Fruit fly (Drosophila melanogaster) S2 (cell line): ENCODE measurements around the gene CG10839.

Experiments
- CG8478 ChIP-seq: fragments of >200 bp; optimal IDR thresholded peaks from 2 replicates; lab custom pipeline; 2018
- CTCF ChIP-seq, 2 experiments: fragments of >200 bp; optimal IDR thresholded peaks; 2 replicates each; lab custom pipeline; 2018

dm6 chr2L:15957558-15957957, 21.7 kb upstream of the CG10839 start, which contains the start of gene CG18063:
- TF ChIP-seq CTCF (optimal IDR thresholded peaks at IDR 0.05; lab: Kevin White, UChicago) (no peak), CG8478 (lab: Kevin White, UChicago) (no peak)
